Worm (Caenorhabditis elegans): ENCODE measurements around the gene F53B3.5.

DNA sequence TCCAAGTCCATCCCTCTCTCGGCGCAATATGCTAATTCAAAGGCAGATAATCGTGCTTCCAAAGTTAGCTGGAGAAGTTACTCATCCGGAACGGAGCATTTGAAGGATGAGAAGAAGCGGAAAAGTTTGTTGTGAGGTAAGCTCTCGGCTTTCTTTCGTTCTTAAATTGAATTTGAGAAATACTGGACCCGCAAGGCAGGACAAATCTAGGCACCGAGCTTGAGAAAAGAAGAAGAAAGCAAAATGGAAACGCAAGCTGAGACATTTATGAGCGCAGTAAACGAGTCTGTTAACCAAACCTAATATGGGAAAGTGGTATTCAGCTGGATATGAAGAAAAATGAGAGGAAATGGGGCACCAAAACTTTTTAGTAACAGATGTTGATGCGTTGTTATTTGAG lies 46.6 kb upstream of the F53B3.5 start:
- no peak for TF ChIP-seq jun-1 (tag; optimal IDR thresholded peaks at IDR 0.05)
- TF ChIP-seq lin-39 (tag; optimal IDR thresholded peaks at IDR 0.05) = no peak
- TF ChIP-seq pqm-1 (tag; optimal IDR thresholded peaks at IDR 0.05) = no peak
- TF ChIP-seq nfya-1 (tag; optimal IDR thresholded peaks at IDR 0.05; ENCODE audit: insufficient read depth) = no peak
- TF ChIP-seq ztf-11 (tag; optimal IDR thresholded peaks at IDR 0.05) = no peak
- TF ChIP-seq unc-62 (GFP tag; optimal IDR thresholded peaks at IDR 0.05) = no peak
- TF ChIP-seq elt-1 (tag; optimal IDR thresholded peaks at IDR 0.05) = no peak
- no peak for TF ChIP-seq ceh-28 (tag; optimal IDR thresholded peaks at IDR 0.05)
- TF ChIP-seq nhr-76 (tag; optimal IDR thresholded peaks at IDR 0.05) = no peak
